Worm (Caenorhabditis elegans) whole organism, L4/young adult: ENCODE results near the gene str-130.

Experiments
- W03F9.2 ChIP-seq: fragments of 150-350 bp; optimal IDR thresholded peaks from 2 replicates; lab custom pipeline; 2014; ENCODE audit warnings: missing biosample characterization, missing genetic modification characterization
- dao-5 ChIP-seq: sonication (generic microtip); optimal IDR thresholded peaks from 2 replicates; lab custom pipeline; 2016; ENCODE audit warnings: missing genotype, missing genetic modification characterization, moderate library complexity, missing compliant biosample characterization
- him-1 ChIP-seq: sonication (generic microtip); optimal IDR thresholded peaks from 2 replicates; lab custom pipeline; 2016; ENCODE audit warnings: missing genotype, missing genetic modification reagents, missing genetic modification characterization, missing compliant biosample characterization

The str-130 gene

ce11 chrV:8098239-8098638 is 7.7 kb upstream of the str-130 start, which contains the start of gene str-145:
TSS of gene str-145 (minus strand) at chrV:8098339.
- no peak for TF ChIP-seq dao-5 (tag; lab: Kevin White, UChicago)
- no peak for TF ChIP-seq him-1 (tag; lab: Kevin White, UChicago)
- TF ChIP-seq W03F9.2 (tag; lab: Kevin White, UChicago), result no peak

ce11 chrV:8095378-8095777 is 4.9 kb upstream of the str-130 start, which contains the start of gene str-146:
TSS of gene str-146 (minus strand) at chrV:8095478.
- TF ChIP-seq dao-5 (tag; lab: Kevin White, UChicago), result no peak
- no peak for TF ChIP-seq him-1 (tag; lab: Kevin White, UChicago)
- no peak for TF ChIP-seq W03F9.2 (tag; lab: Kevin White, UChicago)

DNA sequence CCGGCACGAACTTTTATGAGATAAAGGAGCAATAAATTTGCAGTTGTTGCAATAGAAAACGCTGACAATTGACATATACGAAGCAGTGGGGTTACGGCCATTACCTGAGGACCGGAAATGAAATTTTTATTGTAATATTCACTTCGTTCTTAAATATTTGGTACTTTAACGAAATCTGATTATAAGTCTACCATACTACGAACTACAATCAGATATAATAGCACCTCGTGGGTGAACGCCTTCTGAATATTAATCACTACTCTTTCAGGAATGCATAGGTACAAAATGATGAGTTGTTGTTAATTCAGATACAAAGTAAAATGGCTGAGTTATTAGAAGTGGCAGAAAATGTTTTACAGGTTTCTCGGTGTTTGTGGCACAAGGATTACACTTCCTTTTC is 1.9 kb upstream of the str-130 start, which contains the start of gene str-129:
Gene str-129, minus strand, starts transcription at position 101 of the 400 bp plus-strand sequence.
- no peak for TF ChIP-seq W03F9.2 (tag; lab: Kevin White, UChicago)
- no peak for TF ChIP-seq dao-5 (tag; lab: Kevin White, UChicago)
- TF ChIP-seq him-1 (tag; lab: Kevin White, UChicago), result no peak

- TF ChIP-seq W03F9.2 (tag; lab: Kevin White, UChicago) (no peak), dao-5 (tag; lab: Kevin White, UChicago) (no peak), him-1 (tag; lab: Kevin White, UChicago) (no peak)
These were observed 5.4 kb downstream of the str-130 start, which contains the start of gene C09H5.7 for ce11 chrV:8085141-8085540. TSS of gene C09H5.7 (minus strand) at chrV:8085241.

DNA sequence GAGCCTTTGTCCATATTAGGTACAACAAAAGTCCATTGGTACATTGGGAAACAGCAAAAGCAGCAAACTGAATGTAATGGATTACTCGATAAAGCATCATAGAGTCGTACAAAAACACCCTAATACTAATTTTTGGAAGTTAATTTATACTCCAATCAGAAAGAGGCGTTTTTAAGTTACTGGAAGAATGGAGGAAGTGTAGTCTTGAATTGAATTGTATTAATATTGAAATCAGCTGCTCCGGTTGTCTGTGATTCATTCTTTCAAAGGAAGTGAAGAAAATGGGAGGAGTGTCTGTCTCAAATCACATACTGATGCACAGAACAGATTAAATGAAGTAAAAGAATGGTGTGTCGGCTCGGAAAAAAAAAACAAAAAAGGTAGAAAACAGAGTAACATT is 8.9 kb downstream of the str-130 start, which contains the start of gene str-131:
Gene str-131, minus strand, starts transcription at position 101 of the 400 bp plus-strand sequence.
- TF ChIP-seq W03F9.2 (tag; lab: Kevin White, UChicago), result no peak
- TF ChIP-seq him-1 (tag; lab: Kevin White, UChicago), result no peak
- no peak for TF ChIP-seq dao-5 (tag; lab: Kevin White, UChicago)

DNA sequence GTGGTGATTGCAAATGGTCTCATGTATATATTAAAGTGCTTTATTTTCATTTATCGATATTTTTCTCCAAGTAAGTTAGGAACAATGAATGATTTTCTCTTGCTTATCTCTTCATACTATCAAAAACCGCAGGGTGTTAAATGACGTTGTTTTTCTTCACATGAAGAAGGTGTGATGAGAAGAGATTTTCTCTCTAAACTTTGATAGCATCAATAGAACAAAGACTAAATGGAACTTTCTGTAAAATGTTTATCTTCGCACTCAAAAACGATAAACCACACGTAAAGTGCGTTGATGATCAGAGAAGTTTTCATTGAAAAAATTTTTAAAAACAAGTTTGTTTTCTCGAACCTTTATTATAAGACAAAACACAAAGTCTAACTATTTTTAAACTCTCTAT is 10.7 kb downstream of the str-130 start:
- TF ChIP-seq W03F9.2 (tag; lab: Kevin White, UChicago) (no peak), him-1 (tag; lab: Kevin White, UChicago) (no peak), dao-5 (tag; lab: Kevin White, UChicago) (no peak)

ce11 chrV:8075712-8076111 is 14.8 kb downstream of the str-130 start, which contains the start of gene catp-3:
TSS of gene catp-3 (plus strand) at chrV:8076012.
- TF ChIP-seq W03F9.2 (tag; lab: Kevin White, UChicago), result no peak
- TF ChIP-seq dao-5 (tag; lab: Kevin White, UChicago), result no peak
- TF ChIP-seq him-1 (tag; lab: Kevin White, UChicago), result no peak

DNA sequence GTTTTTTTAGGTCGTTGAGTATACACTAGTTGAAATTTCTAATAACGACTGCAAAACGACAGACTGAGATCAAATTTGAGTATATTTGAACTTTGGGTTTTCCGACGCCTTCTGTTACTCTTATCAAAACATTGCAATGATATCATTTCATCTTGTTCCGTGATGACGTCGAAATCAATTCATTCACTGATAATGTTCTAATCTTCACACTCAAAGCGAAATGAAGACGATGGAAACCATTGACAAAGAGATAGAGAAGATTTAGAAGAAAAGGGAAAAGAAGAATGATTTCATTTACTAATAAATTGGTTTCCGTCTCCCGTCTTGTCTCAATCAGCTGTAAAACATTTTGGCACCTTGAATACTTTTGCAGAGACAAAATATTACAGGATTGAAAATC is 17.3 kb downstream of the str-130 start:
- TF ChIP-seq dao-5 (tag; lab: Kevin White, UChicago), result no peak
- no peak for TF ChIP-seq him-1 (tag; lab: Kevin White, UChicago)
- TF ChIP-seq W03F9.2 (tag; lab: Kevin White, UChicago), result no peak

DNA sequence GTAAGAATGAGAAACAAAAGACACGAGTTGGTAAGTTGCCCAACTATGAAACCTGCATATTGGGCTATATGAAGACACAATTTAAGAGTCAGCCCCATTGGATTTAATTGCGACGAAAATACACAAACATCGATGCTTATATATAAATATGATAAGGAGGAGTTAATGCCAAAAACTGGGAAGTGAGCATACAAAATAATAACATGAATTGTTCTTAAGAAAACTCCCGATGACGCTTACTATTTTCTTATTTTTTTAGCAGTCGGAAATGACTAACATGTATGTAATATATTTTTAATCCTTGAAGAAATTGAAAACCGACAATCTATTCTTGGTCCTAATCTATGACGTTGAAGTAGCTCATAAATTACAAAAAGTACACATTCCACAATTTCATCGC is 18.4 kb downstream of the str-130 start, which contains the start of gene str-144:
Gene str-144, minus strand, starts transcription at position 101 of the 400 bp plus-strand sequence.
- TF ChIP-seq dao-5 (tag; lab: Kevin White, UChicago), result no peak
- no peak for TF ChIP-seq him-1 (tag; lab: Kevin White, UChicago)
- TF ChIP-seq W03F9.2 (tag; lab: Kevin White, UChicago), result no peak

DNA sequence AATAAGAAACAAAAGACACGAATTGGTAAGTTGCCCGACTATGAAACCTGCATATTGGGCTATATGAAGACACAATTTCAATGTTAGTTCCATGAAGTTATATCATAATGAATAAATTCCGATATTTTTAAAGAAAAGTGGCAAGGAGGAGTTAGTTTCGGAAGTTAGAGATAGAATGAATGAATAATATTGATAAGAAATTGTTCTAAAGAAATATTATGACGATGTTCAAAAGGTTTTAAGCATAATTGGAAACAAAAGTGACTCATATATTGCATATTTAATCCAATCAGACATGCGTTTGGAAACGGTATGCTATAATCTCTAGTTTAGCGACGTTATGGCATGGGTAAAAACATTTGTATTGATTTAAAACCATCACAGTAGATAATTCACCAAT is 20.9 kb downstream of the str-130 start, which contains the start of gene str-143:
Gene str-143, minus strand, starts transcription at position 101 of the 400 bp plus-strand sequence.
- TF ChIP-seq him-1 (tag; lab: Kevin White, UChicago) (no peak), dao-5 (tag; lab: Kevin White, UChicago) (no peak), W03F9.2 (tag; lab: Kevin White, UChicago) (no peak)

ce11 chrV:8067800-8068199 is 22.7 kb downstream of the str-130 start, which contains the start of gene str-140:
TSS of gene str-140 (minus strand) at chrV:8067900.
- TF ChIP-seq him-1 (tag; lab: Kevin White, UChicago) (no peak), W03F9.2 (tag; lab: Kevin White, UChicago) (no peak), dao-5 (tag; lab: Kevin White, UChicago) (no peak)

DNA sequence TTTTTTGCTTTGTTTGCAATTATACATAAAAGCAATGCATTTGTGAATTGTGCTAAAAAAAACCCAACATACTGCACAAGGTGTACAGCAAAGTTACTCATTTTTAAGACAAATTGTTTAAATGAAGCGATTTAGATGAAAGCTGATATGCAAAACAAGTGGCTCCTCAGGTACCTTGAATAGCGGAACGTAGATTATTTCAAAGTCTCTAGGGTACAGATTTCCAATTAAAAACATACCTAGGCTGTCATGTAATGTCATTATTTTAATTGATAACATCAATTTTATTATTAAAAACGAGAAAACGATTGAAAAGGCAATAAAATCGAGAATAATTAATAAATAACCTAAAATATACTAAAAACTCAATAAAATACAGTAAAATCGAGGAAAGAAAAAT is 28.4 kb downstream of the str-130 start, which contains the start of gene str-139:
Gene str-139, minus strand, starts transcription at position 101 of the 400 bp plus-strand sequence.
- TF ChIP-seq dao-5 (tag; lab: Kevin White, UChicago) (no peak), him-1 (tag; lab: Kevin White, UChicago) (no peak), W03F9.2 (tag; lab: Kevin White, UChicago) (no peak)

- TF ChIP-seq him-1 (tag; lab: Kevin White, UChicago) (no peak), W03F9.2 (tag; lab: Kevin White, UChicago) (no peak), dao-5 (tag; lab: Kevin White, UChicago) (no peak)
These were observed 32.1 kb downstream of the str-130 start, which contains the start of gene str-138 for ce11 chrV:8058359-8058758. TSS of gene str-138 (plus strand) at chrV:8058659.

- no peak for TF ChIP-seq W03F9.2 (tag; lab: Kevin White, UChicago)
- TF ChIP-seq him-1 (tag; lab: Kevin White, UChicago), result no peak
- TF ChIP-seq dao-5 (tag; lab: Kevin White, UChicago), result no peak
These were observed 35.3 kb downstream of the str-130 start for ce11 chrV:8055170-8055569.
